Fruit fly (Drosophila melanogaster): Measurements from ENCODE around the gene Dr.

dm6 chr3R:29550735-29551134, 5.5 kb upstream of the Dr start:
- TF ChIP-seq CG8478 (optimal IDR thresholded peaks at IDR 0.05) (no peak), CTCF (optimal IDR thresholded peaks at IDR 0.05) (no peak)
